Fruit fly (Drosophila melanogaster) whole organism: ENCODE results near the gene mats.

Experiments
- CG8478 ChIP-seq: fragments of >200 bp; optimal IDR thresholded peaks from 2 replicates; lab custom pipeline; 2018; ENCODE audit warnings: inconsistent platforms
- Dll ChIP-seq: fragments of >200 bp; optimal IDR thresholded peaks from 2 replicates; lab custom pipeline; 2017
- EcR ChIP-seq, 2 experiments: fragments of >200 bp; optimal IDR thresholded peaks; 2 replicates each; lab custom pipeline; 2017; ENCODE audit warnings: missing biosample characterization in 2 of 2, missing genetic modification characterization in 2 of 2, missing genetic modification reagents in 2 of 2
- pan ChIP-seq: fragments of >200 bp; optimal IDR thresholded peaks from 2 replicates; lab custom pipeline; 2017
- psq ChIP-seq: fragments of >200 bp; optimal IDR thresholded peaks from 2 replicates; lab custom pipeline; 2017

- TF ChIP-seq EcR (GFP tag; optimal IDR thresholded peaks at IDR 0.05; lab: Kevin White, UChicago) (no peak), pan (lab: Kevin White, UChicago) (no peak), psq (lab: Kevin White, UChicago) (no peak), Dll (lab: Kevin White, UChicago) (no peak), CG8478 (no peak)
Observed at dm6 chr3R:22461673-22462585, 41.0 kb downstream of the mats start, which contains the start of the genes Rpn7 and AP-2mu.
